Fruit fly (Drosophila melanogaster) whole organism: ENCODE data around the gene CG2887.

Experiments
- EcR ChIP-seq, 2 experiments: fragments of >200 bp; optimal IDR thresholded peaks; 2 replicates each; lab custom pipeline; 2017; ENCODE audit warnings: missing biosample characterization in 2 of 2, missing genetic modification characterization in 2 of 2, missing genetic modification reagents in 2 of 2
- pan ChIP-seq: fragments of >200 bp; optimal IDR thresholded peaks from 2 replicates; lab custom pipeline; 2017

- TF ChIP-seq pan (lab: Kevin White, UChicago): no peak
- no peak for TF ChIP-seq EcR (GFP tag; optimal IDR thresholded peaks at IDR 0.05; lab: Kevin White, UChicago)
These were observed 13.8 kb downstream of the CG2887 start for dm6 chrX:10464531-10464930.
